Worm (Caenorhabditis elegans) whole organism, mixed stage, embryonic: Measurements from ENCODE around the gene unc-132.

ENCODE experiments used
- flh-1 ChIP-seq: fragments of 200-800 bp; sonication (Bioruptor generic); optimal IDR thresholded peaks from 2 replicates; lab custom pipeline; 2018; ENCODE audit warnings: mild to moderate bottlenecking, missing genetic modification characterization, moderate library complexity, missing compliant biosample characterization
- lin-13 ChIP-seq: fragments of 150-350 bp; optimal IDR thresholded peaks from 2 replicates; lab custom pipeline; 2014; ENCODE audit warnings: missing biosample characterization, missing genetic modification characterization
- lsy-2 ChIP-seq: fragments of 150-350 bp; optimal IDR thresholded peaks from 2 replicates; lab custom pipeline; 2014; ENCODE audit warnings: missing biosample characterization, missing genetic modification characterization
- mab-5 ChIP-seq: fragments of 150-350 bp; optimal IDR thresholded peaks from 2 replicates; lab custom pipeline; 2014; ENCODE audit warnings: missing biosample characterization, missing genetic modification characterization
- nhr-237 ChIP-seq: fragments of 150-350 bp; optimal IDR thresholded peaks from 2 replicates; lab custom pipeline; 2014; ENCODE audit warnings: missing biosample characterization, missing genetic modification characterization
- nhr-28 ChIP-seq: fragments of 150-350 bp; optimal IDR thresholded peaks from 2 replicates; lab custom pipeline; 2014; ENCODE audit warnings: missing biosample characterization, missing genetic modification characterization
- ztf-11 ChIP-seq: fragments of 150-350 bp; optimal IDR thresholded peaks from 2 replicates; lab custom pipeline; 2014; ENCODE audit warnings: missing biosample characterization, missing genetic modification characterization

DNA sequence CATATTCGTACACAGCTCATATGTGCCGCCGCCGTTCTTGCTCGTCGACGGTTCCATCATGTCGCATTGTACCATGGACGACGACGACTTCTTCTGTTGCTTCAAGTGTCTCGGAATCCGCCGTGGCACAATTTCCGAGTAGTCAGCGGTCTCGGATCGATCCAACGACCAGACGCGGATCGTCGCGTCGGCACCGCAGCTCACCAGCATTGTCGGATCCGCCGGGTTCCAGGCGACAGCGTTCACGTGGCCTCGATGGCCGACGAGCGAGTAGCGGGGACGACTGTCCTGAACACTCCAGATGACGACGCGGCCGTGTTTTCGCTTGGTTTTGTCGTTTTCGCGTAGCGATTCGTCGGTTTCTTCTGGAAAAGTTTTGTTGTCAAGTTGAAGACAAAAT, 63.4 kb downstream of the unc-132 start:
- TF ChIP-seq nhr-237 (tag; lab: Kevin White, UChicago) (no peak), flh-1 (GFP tag; lab: Kevin White, UChicago) (no peak), nhr-28 (no peak), mab-5 (tag; lab: Kevin White, UChicago) (no peak), ztf-11 (tag; lab: Kevin White, UChicago) (no peak), lin-13 (tag; lab: Kevin White, UChicago) (no peak), lsy-2 (tag; lab: Kevin White, UChicago) (no peak)
